Worm (Caenorhabditis elegans) whole organism, L3 larva: ENCODE results near the gene srx-48.

Experiments
- R02D3.7 ChIP-seq: fragments of 150-350 bp; optimal IDR thresholded peaks from 2 replicates; lab custom pipeline; 2014; ENCODE audit warnings: missing biosample characterization, missing genetic modification characterization
- ZK546.5 ChIP-seq: sonication (generic microtip); optimal IDR thresholded peaks from 2 replicates; lab custom pipeline; 2017; ENCODE audit warnings: missing biosample characterization, missing genetic modification characterization
- aly-2 ChIP-seq: fragments of 150-350 bp; optimal IDR thresholded peaks from 2 replicates; lab custom pipeline; 2014; ENCODE audit warnings: missing biosample characterization, missing genetic modification characterization
- ceh-16 ChIP-seq: sonication (generic microtip); optimal IDR thresholded peaks from 2 replicates; lab custom pipeline; 2017; ENCODE audit warnings: missing biosample characterization, missing genetic modification characterization
- ceh-28 ChIP-seq: fragments of 150-350 bp; optimal IDR thresholded peaks from 2 replicates; lab custom pipeline; 2014; ENCODE audit warnings: missing biosample characterization, missing genetic modification reagents, missing genetic modification characterization
- ceh-9 ChIP-seq: sonication (generic microtip); optimal IDR thresholded peaks from 2 replicates; lab custom pipeline; 2018; ENCODE audit warnings: missing biosample characterization, missing genetic modification characterization
- daf-12 ChIP-seq: fragments of 150-350 bp; optimal IDR thresholded peaks from 2 replicates; lab custom pipeline; 2014; ENCODE audit warnings: missing biosample characterization, missing genetic modification reagents, missing genetic modification characterization
- egl-27 ChIP-seq: sonication (generic microtip); optimal IDR thresholded peaks from 4 replicates; lab custom pipeline; 2017; ENCODE audit warnings: missing biosample characterization, missing genetic modification reagents, missing genetic modification characterization
- egl-5 ChIP-seq: fragments of 150-350 bp; optimal IDR thresholded peaks from 2 replicates; lab custom pipeline; 2017; ENCODE audit warnings: missing biosample characterization, missing genetic modification reagents, missing genetic modification characterization, inconsistent platforms
- elt-1 ChIP-seq: fragments of 150-350 bp; optimal IDR thresholded peaks from 2 replicates; lab custom pipeline; 2014; ENCODE audit warnings: missing biosample characterization, missing genetic modification characterization
- elt-2 ChIP-seq: sonication (generic microtip); optimal IDR thresholded peaks from 2 replicates; lab custom pipeline; 2016; ENCODE audit warnings: missing genetic modification reagents, mild to moderate bottlenecking, missing genetic modification characterization, missing compliant biosample characterization
- elt-3 ChIP-seq, 3 experiments: fragments of 150-350 bp in 1 of 3; sonication (generic microtip) in 2 of 3; optimal IDR thresholded peaks; 2 replicates in 2 of 3; 4 replicates in 1 of 3; lab custom pipeline; 2014 to 2017; ENCODE audit warnings: missing biosample characterization in 3 of 3, missing genetic modification characterization in 3 of 3
- eor-1 ChIP-seq, 2 experiments: fragments of 150-350 bp; optimal IDR thresholded peaks; 2 replicates each; lab custom pipeline; 2014 to 2018; ENCODE audit warnings: missing biosample characterization in 2 of 2, missing genetic modification characterization in 2 of 2
- fkh-10 ChIP-seq: sonication (generic microtip); optimal IDR thresholded peaks from 2 replicates; lab custom pipeline; 2017; ENCODE audit warnings: missing biosample characterization, missing genetic modification reagents, missing genetic modification characterization
- fos-1 ChIP-seq: fragments of 150-350 bp; optimal IDR thresholded peaks from 2 replicates; lab custom pipeline; 2014; ENCODE audit warnings: missing biosample characterization, missing genetic modification characterization
- lin-15B ChIP-seq: fragments of 150-350 bp; optimal IDR thresholded peaks from 2 replicates; lab custom pipeline; 2014; ENCODE audit warnings: missing biosample characterization, missing genetic modification characterization
- lsy-12 ChIP-seq: sonication (generic microtip); optimal IDR thresholded peaks from 2 replicates; lab custom pipeline; 2016; ENCODE audit warnings: mild to moderate bottlenecking, missing genetic modification characterization, missing compliant biosample characterization
- mdl-1 ChIP-seq: fragments of 150-350 bp; optimal IDR thresholded peaks from 2 replicates; lab custom pipeline; 2014; ENCODE audit warnings: missing biosample characterization, missing genetic modification characterization
- nfya-1 ChIP-seq: sonication (generic microtip); optimal IDR thresholded peaks from 2 replicates; lab custom pipeline; 2017; ENCODE audit warnings: missing genetic modification characterization, mild to moderate bottlenecking, missing compliant biosample characterization, antibody characterized with exemption, moderate library complexity; ENCODE audit not compliant: insufficient read depth
- nhr-23 ChIP-seq: fragments of 150-350 bp; optimal IDR thresholded peaks from 2 replicates; lab custom pipeline; 2014; ENCODE audit warnings: missing biosample characterization, missing genetic modification reagents, missing genetic modification characterization
- nhr-237 ChIP-seq: fragments of 150-350 bp; optimal IDR thresholded peaks from 2 replicates; lab custom pipeline; 2014; ENCODE audit warnings: missing biosample characterization, missing genetic modification characterization
- nhr-25 ChIP-seq: sonication (generic microtip); optimal IDR thresholded peaks from 2 replicates; lab custom pipeline; 2017; ENCODE audit warnings: missing biosample characterization, missing genetic modification characterization
- nhr-43 ChIP-seq: sonication (generic microtip); optimal IDR thresholded peaks from 2 replicates; lab custom pipeline; 2016; ENCODE audit warnings: mild to moderate bottlenecking, missing genetic modification characterization, missing compliant biosample characterization; ENCODE audit not compliant: poor library complexity, severe bottlenecking
- nhr-76 ChIP-seq: fragments of 150-350 bp; sonication (generic microtip); optimal IDR thresholded peaks from 5 replicates; lab custom pipeline; 2014; ENCODE audit warnings: missing biosample characterization, missing genetic modification characterization
- nhr-77 ChIP-seq: fragments of 150-350 bp; optimal IDR thresholded peaks from 2 replicates; lab custom pipeline; 2014; ENCODE audit warnings: missing biosample characterization, missing genetic modification characterization
- pqm-1 ChIP-seq: fragments of 150-350 bp; optimal IDR thresholded peaks from 2 replicates; lab custom pipeline; 2017; ENCODE audit warnings: missing biosample characterization, missing genetic modification characterization, inconsistent platforms
- skn-1 ChIP-seq: fragments of 150-350 bp; optimal IDR thresholded peaks from 2 replicates; lab custom pipeline; 2014; ENCODE audit warnings: missing biosample characterization, missing genetic modification characterization
- snpc-4 ChIP-seq: fragments of 150-350 bp; optimal IDR thresholded peaks from 2 replicates; lab custom pipeline; 2014; ENCODE audit warnings: missing biosample characterization, missing genetic modification characterization
- tbx-2 ChIP-seq: sonication (generic microtip); optimal IDR thresholded peaks from 2 replicates; lab custom pipeline; 2016; ENCODE audit warnings: mild to moderate bottlenecking, missing genetic modification characterization, missing compliant biosample characterization
- unc-62 ChIP-seq: fragments of 150-350 bp; sonication (generic microtip); optimal IDR thresholded peaks from 4 replicates; lab custom pipeline; 2014; ENCODE audit warnings: missing biosample characterization, missing genetic modification reagents, missing genetic modification characterization
- zag-1 ChIP-seq: fragments of 150-350 bp; optimal IDR thresholded peaks from 2 replicates; lab custom pipeline; 2014; ENCODE audit warnings: missing biosample characterization, missing genetic modification characterization
- ztf-11 ChIP-seq: fragments of 150-350 bp; optimal IDR thresholded peaks from 2 replicates; lab custom pipeline; 2014; ENCODE audit warnings: missing biosample characterization, missing genetic modification characterization

srx-48 gene

ce11 chrV:15318638-15319037 is 15.1 kb upstream of the srx-48 start, which contains the start of gene nhr-291 (continued):
- TF ChIP-seq tbx-2 (no peak), lsy-12 (tag; lab: Kevin White, UChicago) (no peak), fos-1 (tag; lab: Kevin White, UChicago) (peak; percentile 57), egl-5 (tag; lab: Kevin White, UChicago) (no peak), ceh-16 (tag; lab: Kevin White, UChicago) (no peak), aly-2 (no peak), fkh-10 (GFP tag; lab: Kevin White, UChicago) (no peak), daf-12 (tag; lab: Kevin White, UChicago) (no peak)

- TF ChIP-seq elt-2 (tag; lab: Kevin White, UChicago) = peak; percentile 6
- no peak for TF ChIP-seq snpc-4 (tag; lab: Kevin White, UChicago)
- peak; percentile 30 for TF ChIP-seq pqm-1 (tag; lab: Kevin White, UChicago)
- TF ChIP-seq skn-1 (tag; lab: Kevin White, UChicago) = no peak
Observed at ce11 chrV:15315827-15316527, 12.5 kb upstream of the srx-48 start, which contains the start of the genes srt-22 and nhr-246. Gene srt-22, minus strand, starts transcription at chrV:15315927. Gene nhr-246, plus strand, starts transcription at chrV:15316477.

ce11 chrV:15313529-15313928 is 10.0 kb upstream of the srx-48 start:
- TF ChIP-seq mdl-1 (tag; lab: Kevin White, UChicago) (no peak), nhr-237 (tag; lab: Kevin White, UChicago) (no peak), ZK546.5 (tag; lab: Kevin White, UChicago) (no peak), daf-12 (tag; lab: Kevin White, UChicago) (no peak), nfya-1 (tag; lab: Kevin White, UChicago) (no peak), egl-27 (tag; lab: Kevin White, UChicago) (no peak), lin-15B (tag; lab: Kevin White, UChicago) (no peak), nhr-25 (no peak), zag-1 (no peak), ceh-28 (tag; lab: Kevin White, UChicago) (no peak), snpc-4 (tag; lab: Kevin White, UChicago) (no peak), elt-1 (tag; lab: Kevin White, UChicago) (no peak), nhr-77 (tag; lab: Kevin White, UChicago) (no peak), elt-3 (tag; optimal IDR thresholded peaks at IDR 0.05; lab: Kevin White, UChicago) (no peak), fkh-10 (GFP tag; lab: Kevin White, UChicago) (no peak), R02D3.7 (tag; lab: Kevin White, UChicago) (no peak), ceh-9 (tag; lab: Kevin White, UChicago) (no peak)

ce11 chrV:15310780-15311179 is 7.3 kb upstream of the srx-48 start, which contains the start of gene irld-62:
Gene irld-62, plus strand, starts transcription at chrV:15311080.
- TF ChIP-seq nhr-43 (tag; lab: Kevin White, UChicago) (no peak), nhr-23 (tag; lab: Kevin White, UChicago) (no peak)
- TF ChIP-seq, all 47 proteins: peak for 0

ce11 chrV:15309011-15309410 is 5.5 kb upstream of the srx-48 start, which contains the start of gene srz-10:
Gene srz-10, minus strand, starts transcription at chrV:15309098.
- TF ChIP-seq snpc-4 (tag; lab: Kevin White, UChicago) (no peak), daf-12 (tag; lab: Kevin White, UChicago) (no peak), eor-1 (tag; optimal IDR thresholded peaks at IDR 0.05; lab: Kevin White, UChicago) (no peak), nhr-76 (tag; lab: Kevin White, UChicago) (no peak), nhr-237 (tag; lab: Kevin White, UChicago) (no peak), ztf-11 (tag; lab: Kevin White, UChicago) (no peak), unc-62 (GFP tag; lab: Kevin White, UChicago) (no peak)
